Fruit fly (Drosophila melanogaster): Measurements from ENCODE around the gene tal-2A.

DNA sequence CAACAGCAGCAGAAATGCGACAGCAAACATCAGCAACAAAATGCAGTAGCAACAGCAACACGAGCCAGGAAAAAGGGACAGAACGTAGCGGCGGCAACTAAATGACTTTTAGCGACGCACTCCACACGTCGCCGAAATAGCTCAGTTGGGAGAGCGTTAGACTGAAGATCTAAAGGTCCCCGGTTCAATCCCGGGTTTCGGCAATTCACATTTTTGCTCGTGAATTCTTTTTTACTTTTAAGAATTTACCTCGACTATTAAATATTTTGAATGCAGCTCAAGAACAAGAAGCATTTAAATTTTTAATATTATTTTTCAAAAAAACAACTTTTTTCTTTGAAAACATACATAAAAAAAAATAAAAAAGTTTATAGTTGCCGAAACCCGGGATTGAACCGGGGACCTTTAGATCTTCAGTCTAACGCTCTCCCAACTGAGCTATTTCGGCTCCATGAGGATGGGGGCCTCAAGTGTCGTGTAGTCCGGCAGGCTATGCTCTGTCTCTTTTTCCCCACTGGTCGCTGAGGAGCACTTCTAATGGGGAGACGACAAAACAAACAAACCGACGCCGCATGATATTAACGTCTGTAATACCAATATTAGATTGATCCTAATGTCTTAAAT is 15.0 kb upstream of the tal-2A start:
- no peak for TF ChIP-seq CG7045 (GFP tag; optimal IDR thresholded peaks at IDR 0.05)
- TF ChIP-seq Mnt (GFP tag; optimal IDR thresholded peaks at IDR 0.05): no peak
- no peak for TF ChIP-seq Hr96 (GFP tag; optimal IDR thresholded peaks at IDR 0.05)
- no peak for TF ChIP-seq CG11617 (GFP tag; optimal IDR thresholded peaks at IDR 0.05)
- no peak for TF ChIP-seq pad (GFP tag; optimal IDR thresholded peaks at IDR 0.05)
- no peak for TF ChIP-seq Clk (GFP tag; optimal IDR thresholded peaks at IDR 0.05)
- TF ChIP-seq Crg-1 (GFP tag; optimal IDR thresholded peaks at IDR 0.05): no peak
- no peak for TF ChIP-seq tj (GFP tag; optimal IDR thresholded peaks at IDR 0.05)

Measured in whole organism, adult.